Fruit fly (Drosophila melanogaster) whole organism, adult: ENCODE results near the gene Whamy.

ENCODE experiments used
- CG11617 ChIP-seq: fragments of 200-800 bp; sonication (Bioruptor generic); optimal IDR thresholded peaks from 2 replicates; lab custom pipeline; 2017; ENCODE audit warnings: mild to moderate bottlenecking, missing biosample characterization, missing genetic modification reagents, missing genetic modification characterization
- CG12768 ChIP-seq: fragments of 200-800 bp; sonication (Bioruptor generic); optimal IDR thresholded peaks from 2 replicates; lab custom pipeline; 2017; ENCODE audit warnings: missing biosample characterization, missing genetic modification characterization, mild to moderate bottlenecking, moderate library complexity, missing genetic modification reagents
- CG14711 ChIP-seq: fragments of 200-800 bp; sonication (Bioruptor generic); optimal IDR thresholded peaks from 2 replicates; lab custom pipeline; 2018; ENCODE audit warnings: missing biosample characterization, mild to moderate bottlenecking, missing genetic modification characterization, moderate library complexity
- CG1620 ChIP-seq: fragments of 200-800 bp; sonication (Bioruptor generic); optimal IDR thresholded peaks from 2 replicates; lab custom pipeline; 2016; ENCODE audit warnings: missing biosample characterization, missing genetic modification characterization
- CG33017 ChIP-seq: fragments of 200-800 bp; sonication (Bioruptor generic); optimal IDR thresholded peaks from 2 replicates; lab custom pipeline; 2018; ENCODE audit warnings: missing biosample characterization, mild to moderate bottlenecking, missing genetic modification characterization, moderate library complexity
- CG5204 ChIP-seq: fragments of 200-800 bp; sonication (Bioruptor generic); optimal IDR thresholded peaks from 2 replicates; lab custom pipeline; 2016; ENCODE audit warnings: missing biosample characterization, missing genetic modification characterization
- CG7045 ChIP-seq: fragments of 200-800 bp; sonication (Bioruptor generic); optimal IDR thresholded peaks from 2 replicates; lab custom pipeline; 2017; ENCODE audit warnings: missing biosample characterization, mild to moderate bottlenecking, missing genetic modification characterization
- CG7101 ChIP-seq: fragments of 200-800 bp; sonication (Bioruptor generic); optimal IDR thresholded peaks from 2 replicates; lab custom pipeline; 2018; ENCODE audit warnings: missing biosample characterization, mild to moderate bottlenecking, missing genetic modification characterization, moderate library complexity
- Clk ChIP-seq: fragments of 200-800 bp; sonication (Bioruptor generic); optimal IDR thresholded peaks from 2 replicates; lab custom pipeline; 2017; ENCODE audit warnings: missing biosample characterization, missing genetic modification characterization
- Crg-1 ChIP-seq: fragments of 200-800 bp; sonication (Bioruptor generic); optimal IDR thresholded peaks from 2 replicates; lab custom pipeline; 2016; ENCODE audit warnings: missing biosample characterization, missing genetic modification characterization
- Hr96 ChIP-seq: fragments of 200-800 bp; sonication (Bioruptor generic); optimal IDR thresholded peaks from 2 replicates; lab custom pipeline; 2016; ENCODE audit warnings: missing biosample characterization, missing genetic modification characterization
- Mnt ChIP-seq: fragments of 200-800 bp; sonication (Bioruptor generic); optimal IDR thresholded peaks from 2 replicates; lab custom pipeline; 2016; ENCODE audit warnings: missing biosample characterization, mild to moderate bottlenecking, missing genetic modification characterization
- bab1 ChIP-seq: fragments of 200-800 bp; sonication (Bioruptor generic); optimal IDR thresholded peaks from 3 replicates; lab custom pipeline; 2019; ENCODE audit warnings: missing biosample characterization, mild to moderate bottlenecking, missing genetic modification characterization, moderate library complexity
- cic ChIP-seq: fragments of 200-800 bp; sonication (Bioruptor generic); optimal IDR thresholded peaks from 2 replicates; lab custom pipeline; 2017; ENCODE audit warnings: missing biosample characterization, mild to moderate bottlenecking, missing genetic modification characterization, moderate library complexity
- cnc ChIP-seq, 2 experiments: fragments of >200 bp; optimal IDR thresholded peaks; 2 replicates each; lab custom pipeline; 2017
- kay ChIP-seq: fragments of 200-800 bp; sonication (Bioruptor generic); peaks from one replicate; lab custom pipeline; 2016; ENCODE audit warnings: missing biosample characterization, missing genetic modification characterization, borderline replicate concordance
- ovo ChIP-seq: fragments of 200-800 bp; sonication (Bioruptor generic); optimal IDR thresholded peaks from 2 replicates; lab custom pipeline; 2016; ENCODE audit warnings: missing biosample characterization, missing genetic modification characterization
- pad ChIP-seq: fragments of 200-800 bp; sonication (Bioruptor generic); optimal IDR thresholded peaks from 3 replicates; lab custom pipeline; 2017; ENCODE audit warnings: missing biosample characterization, missing genetic modification characterization, mild to moderate bottlenecking, moderate library complexity, missing genetic modification reagents
- tj ChIP-seq: fragments of 200-800 bp; sonication (Bioruptor generic); optimal IDR thresholded peaks from 3 replicates; lab custom pipeline; 2017; ENCODE audit warnings: missing biosample characterization, mild to moderate bottlenecking, missing genetic modification characterization, moderate library complexity
- toe ChIP-seq: fragments of 200-800 bp; sonication (Bioruptor generic); optimal IDR thresholded peaks from 2 replicates; lab custom pipeline; 2016; ENCODE audit warnings: missing biosample characterization, missing genetic modification characterization

Gene Whamy

dm6 chr3R:9813861-9814260 is 39.6 kb upstream of the Whamy start, which contains the start of gene eloF:
TSS of gene eloF (plus strand) at chr3R:9814161.
- no peak for TF ChIP-seq CG5204
- no peak for TF ChIP-seq Crg-1
- TF ChIP-seq Clk (GFP tag; lab: Kevin White, UChicago), result no peak
- TF ChIP-seq kay (GFP tag; lab: Kevin White, UChicago), result no peak
- no peak for TF ChIP-seq cic (GFP tag; lab: Kevin White, UChicago)
- no peak for TF ChIP-seq tj (GFP tag; lab: Kevin White, UChicago)
- no peak for TF ChIP-seq CG11617 (GFP tag; lab: Kevin White, UChicago)
- TF ChIP-seq pad (GFP tag; lab: Kevin White, UChicago), result no peak
- TF ChIP-seq CG7045 (GFP tag; lab: Kevin White, UChicago), result no peak
- no peak for TF ChIP-seq CG1620
- no peak for TF ChIP-seq CG12768 (GFP tag; lab: Kevin White, UChicago)
- no peak for TF ChIP-seq CG33017
- TF ChIP-seq bab1, result no peak
- TF ChIP-seq CG7101 (tag; lab: Kevin White, UChicago), result no peak
- TF ChIP-seq CG14711, result no peak
- no peak for TF ChIP-seq toe (GFP tag; lab: Kevin White, UChicago)

- TF ChIP-seq Clk (GFP tag; lab: Kevin White, UChicago) (no peak), tj (GFP tag; lab: Kevin White, UChicago) (no peak), ovo (GFP tag; lab: Kevin White, UChicago) (no peak), CG7045 (GFP tag; lab: Kevin White, UChicago) (no peak), Crg-1 (no peak), CG14711 (no peak), kay (GFP tag; lab: Kevin White, UChicago) (no peak), CG1620 (no peak), pad (GFP tag; lab: Kevin White, UChicago) (no peak), CG7101 (tag; lab: Kevin White, UChicago) (no peak), CG11617 (GFP tag; lab: Kevin White, UChicago) (no peak), toe (GFP tag; lab: Kevin White, UChicago) (no peak), cnc (optimal IDR thresholded peaks at IDR 0.05; lab: Kevin White, UChicago) (no peak)
Observed at dm6 chr3R:9812447-9812846, 38.2 kb upstream of the Whamy start, which contains the start of gene CG8534. TSS of gene CG8534 (plus strand) at chr3R:9812747.

dm6 chr3R:9808946-9809545 is 34.8 kb upstream of the Whamy start, which contains the start of gene FBXO11:
TSS of gene FBXO11 (minus strand) at chr3R:9809368.
- TF ChIP-seq Crg-1 (peak; percentile 36), pad (GFP tag; lab: Kevin White, UChicago) (peak; percentile 87), tj (GFP tag; lab: Kevin White, UChicago) (peak; percentile 78), CG1620 (no peak), CG5204 (no peak), CG33017 (peak; percentile 58), cnc (optimal IDR thresholded peaks at IDR 0.05; lab: Kevin White, UChicago) (no peak), ovo (GFP tag; lab: Kevin White, UChicago) (peak; percentile 2), toe (GFP tag; lab: Kevin White, UChicago) (no peak), CG14711 (peak; percentile 32), CG12768 (GFP tag; lab: Kevin White, UChicago) (peak; percentile 79), cic (GFP tag; lab: Kevin White, UChicago) (peak; percentile 81), Mnt (GFP tag; lab: Kevin White, UChicago) (peak; percentile 67), CG11617 (GFP tag; lab: Kevin White, UChicago) (peak; percentile 86), Hr96 (GFP tag; lab: Kevin White, UChicago) (peak; percentile 67), CG7045 (GFP tag; lab: Kevin White, UChicago) (peak; percentile 68), bab1 (no peak), Clk (GFP tag; lab: Kevin White, UChicago) (peak; percentile 37), CG7101 (tag; lab: Kevin White, UChicago) (peak; percentile 19), kay (GFP tag; lab: Kevin White, UChicago) (no peak)

dm6 chr3R:9800644-9801330 is 26.6 kb upstream of the Whamy start, which contains the start of the genes CG9467 and CG8526:
TSS of gene CG9467 (minus strand) at chr3R:9801026.
TSS of gene CG8526 (plus strand) at chr3R:9801280.
- TF ChIP-seq cnc (optimal IDR thresholded peaks at IDR 0.05; lab: Kevin White, UChicago), result no peak
- peak; percentile 64 for TF ChIP-seq CG7045 (GFP tag; lab: Kevin White, UChicago)
- no peak for TF ChIP-seq Hr96 (GFP tag; lab: Kevin White, UChicago)
- peak; percentile 85 for TF ChIP-seq ovo (GFP tag; lab: Kevin White, UChicago)
- peak; percentile 59 for TF ChIP-seq bab1
- TF ChIP-seq cic (GFP tag; lab: Kevin White, UChicago), result no peak
- TF ChIP-seq CG14711, result peak; percentile 66
- TF ChIP-seq CG12768 (GFP tag; lab: Kevin White, UChicago), result peak; percentile 60
- peak; percentile 66 for TF ChIP-seq Crg-1
- peak; percentile 73 for TF ChIP-seq CG11617 (GFP tag; lab: Kevin White, UChicago)
- TF ChIP-seq pad (GFP tag; lab: Kevin White, UChicago), result peak; percentile 65
- no peak for TF ChIP-seq CG5204
- peak; percentile 37 for TF ChIP-seq Clk (GFP tag; lab: Kevin White, UChicago)
- TF ChIP-seq Mnt (GFP tag; lab: Kevin White, UChicago), result peak; percentile 63
- TF ChIP-seq kay (GFP tag; lab: Kevin White, UChicago), result no peak
- peak; percentile 68 for TF ChIP-seq CG7101 (tag; lab: Kevin White, UChicago)
- TF ChIP-seq CG1620, result peak; percentile 63
- TF ChIP-seq CG33017, result no peak
- peak; percentile 61 for TF ChIP-seq tj (GFP tag; lab: Kevin White, UChicago)
- TF ChIP-seq toe (GFP tag; lab: Kevin White, UChicago), result peak; percentile 82

DNA sequence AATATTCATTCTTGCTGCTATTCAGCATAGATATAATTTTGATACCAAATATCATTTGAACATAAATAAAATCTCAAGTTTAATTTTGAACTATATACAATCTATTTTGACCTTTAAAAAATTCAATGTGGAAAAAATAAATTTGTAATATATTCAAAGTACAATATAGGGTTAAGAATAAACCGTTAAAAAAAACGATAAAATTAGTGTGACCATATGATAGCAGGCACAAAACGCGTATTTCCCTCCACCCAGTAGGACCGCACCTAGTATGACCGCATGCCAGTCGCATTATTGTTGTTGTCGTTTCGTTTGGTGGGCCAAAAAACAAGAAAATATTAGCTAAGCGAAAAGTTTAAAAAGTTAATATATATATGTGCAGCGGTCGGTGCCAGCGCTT is 18.8 kb upstream of the Whamy start, which contains the start of gene CG8516:
TSS of gene CG8516 (plus strand) at position 278 of the 400 bp plus-strand sequence.
- TF ChIP-seq pad (GFP tag; lab: Kevin White, UChicago), result no peak
- TF ChIP-seq CG7045 (GFP tag; lab: Kevin White, UChicago), result no peak
- no peak for TF ChIP-seq CG1620
- no peak for TF ChIP-seq toe (GFP tag; lab: Kevin White, UChicago)
- peak; percentile 26 for TF ChIP-seq CG11617 (GFP tag; lab: Kevin White, UChicago)
- TF ChIP-seq CG5204, result no peak
- TF ChIP-seq cic (GFP tag; lab: Kevin White, UChicago), result no peak
- TF ChIP-seq Hr96 (GFP tag; lab: Kevin White, UChicago), result no peak
- no peak for TF ChIP-seq kay (GFP tag; lab: Kevin White, UChicago)
- no peak for TF ChIP-seq ovo (GFP tag; lab: Kevin White, UChicago)
- TF ChIP-seq CG33017, result peak; percentile 28
- TF ChIP-seq cnc (optimal IDR thresholded peaks at IDR 0.05; lab: Kevin White, UChicago), result no peak
- TF ChIP-seq CG14711, result peak; percentile 45
- no peak for TF ChIP-seq CG12768 (GFP tag; lab: Kevin White, UChicago)
- TF ChIP-seq tj (GFP tag; lab: Kevin White, UChicago), result peak; percentile 29
- peak; percentile 37 for TF ChIP-seq CG7101 (tag; lab: Kevin White, UChicago)
- TF ChIP-seq Mnt (GFP tag; lab: Kevin White, UChicago), result peak; percentile 25
- TF ChIP-seq bab1, result peak; percentile 4
